Worm (Caenorhabditis elegans) whole organism, young adult: ENCODE measurements around the gene F21C10.10.

Experiments used
- D2030.7 ChIP-seq: fragments of 200-800 bp; sonication (Bioruptor generic); IDR thresholded peaks from 2 replicates; pipeline ENCODE4 v1.3.6; 2022; ENCODE audit warnings: missing genetic modification reagents, missing genetic modification characterization, missing compliant biosample characterization
- F10E7.11 ChIP-seq: sonication (generic microtip); optimal IDR thresholded peaks from 2 replicates; lab custom pipeline; 2017; ENCODE audit warnings: mild to moderate bottlenecking, missing genetic modification characterization, moderate library complexity, missing compliant biosample characterization
- F22D6.2 ChIP-seq: sonication (generic microtip); optimal IDR thresholded peaks from 2 replicates; lab custom pipeline; 2016; ENCODE audit warnings: mild to moderate bottlenecking, missing genetic modification characterization, missing compliant biosample characterization
- F23B12.7 ChIP-seq: sonication (generic microtip); optimal IDR thresholded peaks from 2 replicates; lab custom pipeline; 2017; ENCODE audit warnings: missing genetic modification characterization, mild to moderate bottlenecking, missing compliant biosample characterization, antibody characterized with exemption, moderate library complexity; ENCODE audit not compliant: insufficient read depth
- F39B2.1 ChIP-seq: fragments of 200-800 bp; sonication (Bioruptor generic); IDR thresholded peaks from 2 replicates; pipeline ENCODE4 v1.3.6; 2022; ENCODE audit warnings: missing genetic modification reagents, missing genetic modification characterization, missing compliant biosample characterization
- F55B11.4 ChIP-seq: sonication (generic microtip); optimal IDR thresholded peaks from 2 replicates; lab custom pipeline; 2016; ENCODE audit warnings: missing compliant biosample characterization, missing genetic modification characterization, borderline replicate concordance; ENCODE audit not compliant: insufficient read depth
- F57C9.4 ChIP-seq: sonication (generic microtip); optimal IDR thresholded peaks from 2 replicates; lab custom pipeline; 2017; ENCODE audit warnings: mild to moderate bottlenecking, missing genetic modification characterization, missing compliant biosample characterization
- K11D2.4 ChIP-seq: fragments of 200-800 bp; sonication (Bioruptor generic); IDR thresholded peaks from 2 replicates; pipeline ENCODE4 v1.3.6; 2022; ENCODE audit warnings: missing genetic modification reagents, missing genetic modification characterization, missing compliant biosample characterization
- K12H6.12 ChIP-seq: fragments of 200-800 bp; sonication (Bioruptor generic); optimal IDR thresholded peaks from 2 replicates; lab custom pipeline; 2018; ENCODE audit warnings: mild to moderate bottlenecking, missing genetic modification characterization, missing compliant biosample characterization
- T07F8.4 ChIP-seq: sonication (generic microtip); optimal IDR thresholded peaks from 2 replicates; lab custom pipeline; 2016; ENCODE audit warnings: mild to moderate bottlenecking, missing genetic modification characterization, moderate library complexity, missing compliant biosample characterization
- T26A5.8 ChIP-seq: sonication (generic microtip); optimal IDR thresholded peaks from 2 replicates; lab custom pipeline; 2016; ENCODE audit warnings: missing genetic modification characterization, missing compliant biosample characterization
- Y53G8AR.9 ChIP-seq: fragments of 200-800 bp; sonication (Bioruptor generic); conservative IDR thresholded peaks from 2 replicates; pipeline ENCODE4 v1.3.6; 2022; ENCODE audit warnings: missing genetic modification reagents, missing genetic modification characterization, missing compliant biosample characterization
- Y56A3A.18 ChIP-seq: fragments of 200-800 bp; sonication (Bioruptor generic); IDR thresholded peaks from 2 replicates; pipeline ENCODE4 v1.3.6; 2022; ENCODE audit warnings: missing genetic modification reagents, missing genetic modification characterization, missing compliant biosample characterization
- aptf-2 ChIP-seq: fragments of 200-800 bp; sonication (Bioruptor generic); conservative IDR thresholded peaks from 2 replicates; pipeline ENCODE4 v1.3.6; 2022; ENCODE audit warnings: missing genetic modification reagents, missing genetic modification characterization, missing compliant biosample characterization
- athp-1 ChIP-seq: sonication (generic microtip); optimal IDR thresholded peaks from 2 replicates; lab custom pipeline; 2017; ENCODE audit warnings: mild to moderate bottlenecking, missing genetic modification characterization, missing compliant biosample characterization
- ccch-3 ChIP-seq: fragments of 200-800 bp; sonication (Bioruptor generic); optimal IDR thresholded peaks from 2 replicates; lab custom pipeline; 2018; ENCODE audit warnings: mild to moderate bottlenecking, missing genetic modification characterization, missing compliant biosample characterization
- cebp-1 ChIP-seq, 2 experiments: fragments of 200-800 bp in 1 of 2; sonication (Bioruptor generic) in 1 of 2; sonication (generic microtip) in 1 of 2; IDR thresholded peaks in 1 of 2; optimal IDR thresholded peaks in 1 of 2; 2 replicates each; pipeline versions ENCODE4 v1.3.6 to Lab custom; 2017 to 2022; ENCODE audit warnings: missing compliant biosample characterization in 2 of 2, missing genetic modification characterization in 2 of 2, mild to moderate bottlenecking in 1 of 2, missing genetic modification reagents in 1 of 2, moderate library complexity in 1 of 2
- ceh-79 ChIP-seq: sonication (generic microtip); optimal IDR thresholded peaks from 2 replicates; lab custom pipeline; 2017; ENCODE audit warnings: mild to moderate bottlenecking, missing genetic modification characterization, missing compliant biosample characterization
- chd-7 ChIP-seq: sonication (generic microtip); optimal IDR thresholded peaks from 2 replicates; lab custom pipeline; 2016; ENCODE audit warnings: mild to moderate bottlenecking, missing genetic modification characterization, moderate library complexity, missing compliant biosample characterization
- efl-1 ChIP-seq: fragments of 150-350 bp; optimal IDR thresholded peaks from 2 replicates; lab custom pipeline; 2014; ENCODE audit warnings: missing biosample characterization, missing genetic modification reagents, missing genetic modification characterization
- egl-44 ChIP-seq: fragments of 200-800 bp; sonication (Bioruptor generic); IDR thresholded peaks from 2 replicates; pipeline ENCODE4 v1.3.6; 2022; ENCODE audit warnings: missing genetic modification reagents, missing genetic modification characterization, missing compliant biosample characterization
- ets-4 ChIP-seq: fragments of 200-800 bp; sonication (Bioruptor generic); optimal IDR thresholded peaks from 2 replicates; lab custom pipeline; 2018; ENCODE audit warnings: mild to moderate bottlenecking, missing genetic modification characterization, missing compliant biosample characterization
- gei-17 ChIP-seq: fragments of 200-800 bp; sonication (Bioruptor generic); optimal IDR thresholded peaks from 2 replicates; lab custom pipeline; 2018; ENCODE audit warnings: mild to moderate bottlenecking, missing genetic modification characterization, missing compliant biosample characterization
- him-1 ChIP-seq: sonication (generic microtip); optimal IDR thresholded peaks from 2 replicates; lab custom pipeline; 2016; ENCODE audit warnings: missing genotype, missing genetic modification reagents, missing genetic modification characterization, missing compliant biosample characterization
- hlh-26 ChIP-seq: fragments of 200-800 bp; sonication (Bioruptor generic); conservative IDR thresholded peaks from 2 replicates; pipeline ENCODE4 v1.3.6; 2022; ENCODE audit warnings: missing genetic modification reagents, missing genetic modification characterization, missing compliant biosample characterization
- hmg-20 ChIP-seq: fragments of 200-800 bp; sonication (Bioruptor generic); IDR thresholded peaks from 2 replicates; pipeline ENCODE4 v1.3.6; 2022; ENCODE audit warnings: missing genetic modification reagents, missing genetic modification characterization, missing compliant biosample characterization
- hsf-1 ChIP-seq: fragments of 200-800 bp; sonication (Bioruptor generic); IDR thresholded peaks from 2 replicates; pipeline ENCODE4 v1.3.6; 2022; ENCODE audit warnings: missing genetic modification reagents, missing genetic modification characterization, missing compliant biosample characterization
- let-526 ChIP-seq: fragments of 200-800 bp; sonication (Bioruptor generic); IDR thresholded peaks from 2 replicates; pipeline ENCODE4 v1.3.6; 2022; ENCODE audit warnings: missing genetic modification reagents, missing genetic modification characterization, missing compliant biosample characterization
- lin-35 ChIP-seq, 3 experiments: fragments of 150-350 bp in 2 of 3; sonication (generic microtip) in 1 of 3; optimal IDR thresholded peaks; 2 replicates each; lab custom pipeline; 2014 to 2018; ENCODE audit warnings: missing biosample characterization in 3 of 3, missing genetic modification characterization in 3 of 3, missing genetic modification reagents in 3 of 3
- lir-1 ChIP-seq: fragments of 200-800 bp; sonication (Bioruptor generic); conservative IDR thresholded peaks from 2 replicates; pipeline ENCODE4 v1.3.6; 2022; ENCODE audit warnings: missing genetic modification reagents, missing genetic modification characterization, missing compliant biosample characterization
- lsy-27 ChIP-seq: sonication (generic microtip); optimal IDR thresholded peaks from 2 replicates; lab custom pipeline; 2017; ENCODE audit warnings: missing genetic modification characterization, mild to moderate bottlenecking, missing compliant biosample characterization, antibody characterized with exemption, missing genotype, borderline replicate concordance; ENCODE audit not compliant: insufficient read depth
- madf-10 ChIP-seq: sonication (generic microtip); optimal IDR thresholded peaks from 2 replicates; lab custom pipeline; 2016; ENCODE audit warnings: mild to moderate bottlenecking, missing genetic modification characterization, missing compliant biosample characterization
- madf-6 ChIP-seq: fragments of 200-800 bp; sonication (Bioruptor generic); IDR thresholded peaks from 2 replicates; pipeline ENCODE4 v1.3.6; 2022; ENCODE audit warnings: missing genetic modification reagents, missing genetic modification characterization, missing compliant biosample characterization
- mcd-1 ChIP-seq: fragments of 200-800 bp; sonication (Bioruptor generic); IDR thresholded peaks from 2 replicates; pipeline ENCODE4 v1.3.6; 2022; ENCODE audit warnings: missing genetic modification reagents, missing genetic modification characterization, missing compliant biosample characterization
- mel-28 ChIP-seq: sonication (generic microtip); optimal IDR thresholded peaks from 2 replicates; lab custom pipeline; 2016; ENCODE audit warnings: borderline replicate concordance, mild to moderate bottlenecking, missing genetic modification characterization, missing compliant biosample characterization
- nfya-2 ChIP-seq: fragments of 200-800 bp; sonication (Bioruptor generic); IDR thresholded peaks from 2 replicates; pipeline ENCODE4 v1.3.6; 2022; ENCODE audit warnings: missing genetic modification reagents, missing genetic modification characterization, missing compliant biosample characterization
- nhr-27 ChIP-seq: fragments of 200-800 bp; sonication (Bioruptor generic); optimal IDR thresholded peaks from 2 replicates; lab custom pipeline; 2018; ENCODE audit warnings: mild to moderate bottlenecking, missing genetic modification characterization, moderate library complexity, missing compliant biosample characterization
- pbrm-1 ChIP-seq: fragments of 200-800 bp; sonication (Bioruptor generic); IDR thresholded peaks from 2 replicates; pipeline ENCODE4 v1.3.6; 2022; ENCODE audit warnings: missing genetic modification reagents, missing genetic modification characterization, missing compliant biosample characterization
- rcor-1 ChIP-seq: fragments of 200-800 bp; sonication (Bioruptor generic); IDR thresholded peaks from 2 replicates; pipeline ENCODE4 v1.3.6; 2022; ENCODE audit warnings: missing genetic modification reagents, missing genetic modification characterization, missing compliant biosample characterization
- repo-1 ChIP-seq: sonication (generic microtip); optimal IDR thresholded peaks from 2 replicates; lab custom pipeline; 2017; ENCODE audit warnings: mild to moderate bottlenecking, missing genetic modification characterization, missing compliant biosample characterization
- sdz-38 ChIP-seq: sonication (generic microtip); optimal IDR thresholded peaks from 2 replicates; lab custom pipeline; 2016; ENCODE audit warnings: missing genotype, missing genetic modification characterization, missing compliant biosample characterization
- somi-1 ChIP-seq: fragments of 200-800 bp; sonication (Bioruptor generic); optimal IDR thresholded peaks from 2 replicates; lab custom pipeline; 2018; ENCODE audit warnings: mild to moderate bottlenecking, missing genetic modification characterization, missing compliant biosample characterization
- sptf-2 ChIP-seq: fragments of 200-800 bp; sonication (Bioruptor generic); optimal IDR thresholded peaks from 2 replicates; lab custom pipeline; 2018; ENCODE audit warnings: mild to moderate bottlenecking, missing genetic modification characterization, missing compliant biosample characterization
- tbx-9 ChIP-seq: sonication (generic microtip); optimal IDR thresholded peaks from 2 replicates; lab custom pipeline; 2016; ENCODE audit warnings: borderline replicate concordance, missing genetic modification characterization, inconsistent platforms, missing compliant biosample characterization
- unc-130 ChIP-seq: sonication (generic microtip); optimal IDR thresholded peaks from 2 replicates; lab custom pipeline; 2016; ENCODE audit warnings: missing genetic modification reagents, missing genetic modification characterization, missing compliant biosample characterization
- ztf-26 ChIP-seq: sonication (generic microtip); optimal IDR thresholded peaks from 2 replicates; lab custom pipeline; 2017; ENCODE audit warnings: missing genetic modification characterization, missing compliant biosample characterization
- ztf-28 ChIP-seq: fragments of 200-800 bp; sonication (Bioruptor generic); IDR thresholded peaks from 2 replicates; pipeline ENCODE4 v1.3.6; 2022; ENCODE audit warnings: missing genetic modification reagents, missing genetic modification characterization, missing compliant biosample characterization

The F21C10.10 gene

ce11 chrV:9095613-9096317, at the start of gene F21C10.10:
Gene F21C10.10, plus strand, starts transcription at chrV:9096267.
- TF ChIP-seq hsf-1 (GFP tag; lab: Robert Waterston, UW) (peak; percentile 62; the same call in 1 of the 2 replicates), F57C9.4 (tag; lab: Kevin White, UChicago) (no peak), F23B12.7 (tag; lab: Kevin White, UChicago) (peak; percentile 15), ets-4 (GFP tag; lab: Kevin White, UChicago) (no peak), somi-1 (GFP tag; lab: Kevin White, UChicago) (peak; percentile 87), madf-10 (tag; lab: Kevin White, UChicago) (peak; percentile 72), K11D2.4 (peak; percentile 80), Y56A3A.18 (no peak), ccch-3 (GFP tag; lab: Kevin White, UChicago) (no peak), sdz-38 (tag; lab: Kevin White, UChicago) (no peak), rcor-1 (GFP tag; lab: Robert Waterston, UW) (no peak), hmg-20 (GFP tag; lab: Robert Waterston, UW) (no peak), aptf-2 (no peak), sptf-2 (GFP tag; lab: Kevin White, UChicago) (no peak), efl-1 (GFP tag; lab: Kevin White, UChicago) (no peak), Y53G8AR.9 (GFP tag; lab: Robert Waterston, UW) (peak; percentile 38; the same call in 1 of the 2 replicates), T26A5.8 (no peak), tbx-9 (tag; lab: Kevin White, UChicago) (no peak), ceh-79 (no peak), D2030.7 (GFP tag; lab: Robert Waterston, UW) (no peak), let-526 (GFP tag; lab: Robert Waterston, UW) (0 out of 2 replicates have a peak, but pooled peaks have one; percentile 34), lsy-27 (tag; lab: Kevin White, UChicago) (no peak), ztf-28 (GFP tag; lab: Robert Waterston, UW) (no peak), F55B11.4 (no peak), madf-6 (no peak), unc-130 (GFP tag; lab: Kevin White, UChicago) (no peak), lin-35 (GFP tag; optimal IDR thresholded peaks at IDR 0.05; lab: Kevin White, UChicago) (peak in 1 of 3 experiments; percentile 0), pbrm-1 (GFP tag; lab: Robert Waterston, UW) (peak; percentile 51; the same call in 1 of the 2 replicates), ztf-26 (tag; lab: Kevin White, UChicago) (peak; percentile 87), repo-1 (tag; lab: Kevin White, UChicago) (no peak), F10E7.11 (no peak), hlh-26 (GFP tag; lab: Robert Waterston, UW) (no peak), lir-1 (GFP tag; lab: Robert Waterston, UW) (no peak), T07F8.4 (tag; lab: Kevin White, UChicago) (no peak), nhr-27 (tag; lab: Kevin White, UChicago) (no peak), mcd-1 (GFP tag; lab: Robert Waterston, UW) (peak; percentile 50), F22D6.2 (peak; percentile 94), him-1 (tag; lab: Kevin White, UChicago) (no peak), K12H6.12 (tag; lab: Kevin White, UChicago) (peak; percentile 67), cebp-1 (GFP tag; IDR thresholded peaks at IDR 0.05; lab: Robert Waterston, UW) (no peak), cebp-1 (tag; optimal IDR thresholded peaks at IDR 0.05; lab: Kevin White, UChicago) (peak; percentile 81), chd-7 (tag; lab: Kevin White, UChicago) (peak; percentile 69), athp-1 (no peak), F39B2.1 (GFP tag; lab: Robert Waterston, UW) (no peak), mel-28 (tag; lab: Kevin White, UChicago) (no peak), nfya-2 (GFP tag; lab: Robert Waterston, UW) (no peak), gei-17 (GFP tag; lab: Kevin White, UChicago) (peak; percentile 52), egl-44 (GFP tag; lab: Robert Waterston, UW) (peak; percentile 42; the same call in 1 of the 2 replicates)
